Worm (Caenorhabditis elegans) whole organism, midembryonic: ENCODE data around the gene pas-7.

Experiments
- T22C8.4 ChIP-seq: fragments of 200-800 bp; sonication (Bioruptor generic); IDR thresholded peaks from 2 replicates; pipeline ENCODE4 v1.3.6; 2022; ENCODE audit warnings: missing genetic modification characterization, missing compliant biosample characterization
- cog-1 ChIP-seq: sonication (generic microtip); optimal IDR thresholded peaks from 2 replicates; lab custom pipeline; 2016; ENCODE audit warnings: missing genetic modification characterization, missing compliant biosample characterization
- flt-1 ChIP-seq: fragments of 200-800 bp; sonication (Bioruptor generic); IDR thresholded peaks from 2 replicates; pipeline ENCODE4 v1.3.6; 2022; ENCODE audit warnings: missing genetic modification characterization, missing compliant biosample characterization
- klf-2 ChIP-seq: fragments of 200-800 bp; sonication (Bioruptor generic); conservative IDR thresholded peaks from 2 replicates; pipeline ENCODE4 v1.3.6; 2022; ENCODE audit warnings: missing genetic modification reagents, missing genetic modification characterization, missing compliant biosample characterization
- med-1 ChIP-seq: sonication (generic microtip); optimal IDR thresholded peaks from 2 replicates; lab custom pipeline; 2017; ENCODE audit warnings: missing genetic modification characterization, mild to moderate bottlenecking, missing compliant biosample characterization, antibody characterized with exemption, missing genetic modification reagents; ENCODE audit not compliant: insufficient read depth
- ref-1 ChIP-seq: fragments of 200-800 bp; sonication (Bioruptor generic); conservative IDR thresholded peaks from 2 replicates; pipeline ENCODE4 v1.3.6; 2022; ENCODE audit warnings: missing genetic modification reagents, missing genetic modification characterization, missing compliant biosample characterization
- tab-1 ChIP-seq: fragments of 200-800 bp; sonication (Bioruptor generic); IDR thresholded peaks from 2 replicates; pipeline ENCODE4 v1.3.6; 2022; ENCODE audit warnings: missing genetic modification characterization, missing compliant biosample characterization
- ztf-23 ChIP-seq: fragments of 200-800 bp; sonication (Bioruptor generic); IDR thresholded peaks from 2 replicates; pipeline ENCODE4 v1.3.6; 2022; ENCODE audit warnings: missing genetic modification reagents, missing genetic modification characterization, missing compliant biosample characterization
- ztf-29 ChIP-seq: fragments of 200-800 bp; sonication (Bioruptor generic); IDR thresholded peaks from 2 replicates; pipeline ENCODE4 v1.3.6; 2022; ENCODE audit warnings: missing genetic modification reagents, missing genetic modification characterization, missing compliant biosample characterization

Gene pas-7

ce11 chrII:10127389-10127788, 27.7 kb upstream of the pas-7 start, which contains the start of gene F27E5.8:
Gene F27E5.8, minus strand, starts transcription at chrII:10127489.
- TF ChIP-seq T22C8.4 = no peak
- no peak for TF ChIP-seq ztf-23 (GFP tag; lab: Robert Waterston, UW)
- no peak for TF ChIP-seq klf-2
- TF ChIP-seq cog-1 = no peak
- TF ChIP-seq tab-1 = no peak
- no peak for TF ChIP-seq flt-1 (GFP tag; lab: Robert Waterston, UW)
- no peak for TF ChIP-seq med-1 (GFP tag; lab: Kevin White, UChicago)

- TF ChIP-seq klf-2 (no peak), ztf-23 (GFP tag; lab: Robert Waterston, UW) (no peak), med-1 (GFP tag; lab: Kevin White, UChicago) (no peak), ref-1 (no peak), T22C8.4 (no peak), cog-1 (no peak), flt-1 (GFP tag; lab: Robert Waterston, UW) (no peak), ztf-29 (GFP tag; lab: Robert Waterston, UW) (no peak), tab-1 (no peak)
Observed at ce11 chrII:10122465-10122864, 22.8 kb upstream of the pas-7 start, which contains the start of gene F27E5.7. Gene F27E5.7, plus strand, starts transcription at chrII:10122765.

ce11 chrII:10121725-10122124, 22.1 kb upstream of the pas-7 start, which contains the start of gene lov-1:
Gene lov-1, minus strand, starts transcription at chrII:10121825.
- TF ChIP-seq klf-2 (no peak), cog-1 (no peak), T22C8.4 (no peak), ztf-23 (GFP tag; lab: Robert Waterston, UW) (no peak), ztf-29 (GFP tag; lab: Robert Waterston, UW) (no peak), flt-1 (GFP tag; lab: Robert Waterston, UW) (no peak), med-1 (GFP tag; lab: Kevin White, UChicago) (no peak), ref-1 (no peak), tab-1 (no peak)

- TF ChIP-seq cog-1 = no peak
Observed at ce11 chrII:10116690-10117089, 17.0 kb upstream of the pas-7 start.

ce11 chrII:10108377-10108776, 8.7 kb upstream of the pas-7 start, which contains the start of the genes ZK945.7 and ZK945.8:
Gene ZK945.7, minus strand, starts transcription at chrII:10108477.
Gene ZK945.8, plus strand, starts transcription at chrII:10108651.
- TF ChIP-seq ref-1 = no peak
- no peak for TF ChIP-seq ztf-29 (GFP tag; lab: Robert Waterston, UW)
- no peak for TF ChIP-seq klf-2
- no peak for TF ChIP-seq T22C8.4
- no peak for TF ChIP-seq cog-1
- no peak for TF ChIP-seq med-1 (GFP tag; lab: Kevin White, UChicago)
- no peak for TF ChIP-seq flt-1 (GFP tag; lab: Robert Waterston, UW)
- no peak for TF ChIP-seq ztf-23 (GFP tag; lab: Robert Waterston, UW)
- TF ChIP-seq tab-1 = no peak

ce11 chrII:10106870-10107269, 7.2 kb upstream of the pas-7 start, which contains the start of gene ZK945.6:
Gene ZK945.6, minus strand, starts transcription at chrII:10106970.
- TF ChIP-seq med-1 (GFP tag; lab: Kevin White, UChicago) (no peak), ref-1 (no peak), flt-1 (GFP tag; lab: Robert Waterston, UW) (no peak), klf-2 (no peak), T22C8.4 (no peak), cog-1 (no peak), ztf-29 (GFP tag; lab: Robert Waterston, UW) (no peak), tab-1 (no peak), ztf-23 (GFP tag; lab: Robert Waterston, UW) (no peak)

ce11 chrII:10105604-10106003, 6.0 kb upstream of the pas-7 start, which contains the start of gene ZK945.4:
Gene ZK945.4, minus strand, starts transcription at chrII:10105704.
- TF ChIP-seq flt-1 (GFP tag; lab: Robert Waterston, UW) (no peak), ztf-29 (GFP tag; lab: Robert Waterston, UW) (no peak), med-1 (GFP tag; lab: Kevin White, UChicago) (no peak), ztf-23 (GFP tag; lab: Robert Waterston, UW) (no peak), T22C8.4 (no peak), tab-1 (no peak), klf-2 (no peak), cog-1 (no peak)

ce11 chrII:10103212-10103611, 3.6 kb upstream of the pas-7 start:
- TF ChIP-seq T22C8.4 (no peak), klf-2 (no peak), med-1 (GFP tag; lab: Kevin White, UChicago) (no peak), ref-1 (no peak), tab-1 (no peak), flt-1 (GFP tag; lab: Robert Waterston, UW) (no peak), cog-1 (no peak), ztf-29 (GFP tag; lab: Robert Waterston, UW) (no peak), ztf-23 (GFP tag; lab: Robert Waterston, UW) (no peak)

ce11 chrII:10099072-10099471, 582 bp downstream of the pas-7 start:
- TF ChIP-seq med-1 (GFP tag; lab: Kevin White, UChicago) (no peak), ztf-29 (GFP tag; lab: Robert Waterston, UW) (no peak), cog-1 (no peak), flt-1 (GFP tag; lab: Robert Waterston, UW) (no peak)

- TF ChIP-seq ztf-29 (GFP tag; lab: Robert Waterston, UW) (no peak), tab-1 (no peak), flt-1 (GFP tag; lab: Robert Waterston, UW) (no peak), ztf-23 (GFP tag; lab: Robert Waterston, UW) (no peak), cog-1 (no peak), klf-2 (no peak), med-1 (GFP tag; lab: Kevin White, UChicago) (no peak), ref-1 (no peak)
Observed at ce11 chrII:10098428-10098827, 1.2 kb downstream of the pas-7 start.

ce11 chrII:10095224-10095623, 4.4 kb downstream of the pas-7 start:
- no peak for TF ChIP-seq ztf-29 (GFP tag; lab: Robert Waterston, UW)
- no peak for TF ChIP-seq ref-1
- TF ChIP-seq T22C8.4 = no peak
- no peak for TF ChIP-seq flt-1 (GFP tag; lab: Robert Waterston, UW)
- TF ChIP-seq med-1 (GFP tag; lab: Kevin White, UChicago) = no peak
- no peak for TF ChIP-seq klf-2
- TF ChIP-seq cog-1 = no peak
- TF ChIP-seq tab-1 = no peak
- TF ChIP-seq ztf-23 (GFP tag; lab: Robert Waterston, UW) = no peak
